Fruit fly (Drosophila melanogaster) whole organism, wandering third instar larva: ENCODE data around the gene Pli.

ENCODE experiments used
- CG32264 ChIP-seq: fragments of 200-800 bp; sonication (Bioruptor generic); optimal IDR thresholded peaks from 2 replicates; lab custom pipeline; 2016; ENCODE audit warnings: missing biosample characterization, missing genetic modification characterization
- CG9705 ChIP-seq: fragments of 200-800 bp; sonication (Bioruptor generic); optimal IDR thresholded peaks from 2 replicates; lab custom pipeline; 2018; ENCODE audit warnings: missing biosample characterization, mild to moderate bottlenecking, missing genetic modification characterization
- CrebA ChIP-seq: fragments of 200-800 bp; sonication (Bioruptor generic); optimal IDR thresholded peaks from 2 replicates; lab custom pipeline; 2016; ENCODE audit warnings: missing biosample characterization, mild to moderate bottlenecking, missing genetic modification characterization, borderline replicate concordance
- Dfd ChIP-seq: fragments of >200 bp; optimal IDR thresholded peaks from 2 replicates; lab custom pipeline; 2017; ENCODE audit warnings: missing biosample characterization, missing genetic modification characterization
- Dif ChIP-seq: fragments of 200-275, 200-300 bp; sonication (Bioruptor generic); optimal IDR thresholded peaks from 2 replicates; lab custom pipeline; 2018; ENCODE audit warnings: missing biosample characterization, missing genetic modification characterization; ENCODE audit not compliant: partially characterized antibody
- GATAd ChIP-seq: sonication (Bioruptor generic); optimal IDR thresholded peaks from 2 replicates; lab custom pipeline; 2016; ENCODE audit warnings: missing biosample characterization, missing genetic modification characterization
- HLH106 ChIP-seq: fragments of 200-800 bp; optimal IDR thresholded peaks from 3 replicates; lab custom pipeline; 2019; ENCODE audit warnings: missing biosample characterization, mild to moderate bottlenecking, missing genetic modification characterization, moderate library complexity
- Hnf4 ChIP-seq: fragments of 200-800 bp; sonication (Bioruptor generic); optimal IDR thresholded peaks from 2 replicates; lab custom pipeline; 2016; ENCODE audit warnings: missing biosample characterization, mild to moderate bottlenecking, missing genetic modification characterization
- Hr78 ChIP-seq: fragments of >200 bp; optimal IDR thresholded peaks from 2 replicates; lab custom pipeline; 2017; ENCODE audit warnings: missing biosample characterization, missing genetic modification characterization
- Hr83 ChIP-seq: fragments of 200-300 bp; sonication (Bioruptor generic); optimal IDR thresholded peaks from 2 replicates; lab custom pipeline; 2016; ENCODE audit warnings: missing biosample characterization, mild to moderate bottlenecking, missing genetic modification characterization, moderate library complexity; ENCODE audit not compliant: poor library complexity, severe bottlenecking
- Jra ChIP-seq: sonication (Bioruptor generic); optimal IDR thresholded peaks from 2 replicates; lab custom pipeline; 2016; ENCODE audit warnings: missing biosample characterization, missing genetic modification characterization
- Mio ChIP-seq: sonication (Bioruptor generic); optimal IDR thresholded peaks from 2 replicates; lab custom pipeline; 2016; ENCODE audit warnings: missing biosample characterization, missing genetic modification characterization
- Myc ChIP-seq: fragments of >200 bp; optimal IDR thresholded peaks from 2 replicates; lab custom pipeline; 2017
- N ChIP-seq: fragments of >200 bp; optimal IDR thresholded peaks from 2 replicates; lab custom pipeline; 2018; ENCODE audit warnings: missing biosample characterization, missing external identifiers, missing genetic modification characterization
- OdsH ChIP-seq: fragments of 200-800 bp; sonication (Bioruptor generic); optimal IDR thresholded peaks from 2 replicates; lab custom pipeline; 2016; ENCODE audit warnings: missing biosample characterization, mild to moderate bottlenecking, missing genetic modification characterization
- Rel ChIP-seq, 2 experiments: fragments of 200-800 bp; sonication (Bioruptor generic) in 1 of 2; optimal IDR thresholded peaks; 2 replicates in 1 of 2; 3 replicates in 1 of 2; lab custom pipeline; 2016 to 2019; ENCODE audit warnings: mild to moderate bottlenecking in 2 of 2, missing biosample characterization in 2 of 2, missing genetic modification characterization in 2 of 2, moderate library complexity in 1 of 2
- Vsx2 ChIP-seq: fragments of 200-300, 225-300 bp; sonication (Bioruptor generic); optimal IDR thresholded peaks from 2 replicates; lab custom pipeline; 2018; ENCODE audit warnings: missing biosample characterization, missing genetic modification characterization; ENCODE audit not compliant: partially characterized antibody
- br ChIP-seq: fragments of 200-800 bp; sonication (Bioruptor generic); optimal IDR thresholded peaks from 2 replicates; lab custom pipeline; 2016; ENCODE audit warnings: missing biosample characterization, missing genetic modification characterization
- brk ChIP-seq: fragments of 200-800 bp; sonication (Bioruptor generic); optimal IDR thresholded peaks from 2 replicates; lab custom pipeline; 2016; ENCODE audit warnings: missing biosample characterization, mild to moderate bottlenecking, missing genetic modification characterization
- dmrt93B ChIP-seq: fragments of 200-800 bp; sonication (Bioruptor generic); optimal IDR thresholded peaks from 2 replicates; lab custom pipeline; 2018; ENCODE audit warnings: missing biosample characterization, mild to moderate bottlenecking, missing genetic modification characterization
- dsf ChIP-seq: sonication (Bioruptor generic); optimal IDR thresholded peaks from 2 replicates; lab custom pipeline; 2016; ENCODE audit warnings: missing biosample characterization, missing genetic modification characterization, borderline replicate concordance
- foxo ChIP-seq, 2 experiments: fragments of 200-800 bp; sonication (Bioruptor generic); optimal IDR thresholded peaks; 2 replicates in 1 of 2; 3 replicates in 1 of 2; lab custom pipeline; 2016 to 2017; ENCODE audit warnings: missing biosample characterization in 2 of 2, missing genetic modification characterization in 2 of 2
- fru ChIP-seq: fragments of 200-800 bp; sonication (Bioruptor generic); optimal IDR thresholded peaks from 3 replicates; lab custom pipeline; 2016; ENCODE audit warnings: missing biosample characterization, mild to moderate bottlenecking, missing genetic modification characterization
- h ChIP-seq: fragments of 200-800 bp; sonication (Bioruptor generic); optimal IDR thresholded peaks from 3 replicates; lab custom pipeline; 2016; ENCODE audit warnings: missing biosample characterization, mild to moderate bottlenecking, missing genetic modification characterization
- jim ChIP-seq: fragments of 175-275, 200-325 bp; sonication (Bioruptor generic); optimal IDR thresholded peaks from 2 replicates; lab custom pipeline; 2016; ENCODE audit warnings: missing biosample characterization, mild to moderate bottlenecking, missing genetic modification characterization
- lola ChIP-seq: fragments of >200 bp; optimal IDR thresholded peaks from 2 replicates; lab custom pipeline; 2017; ENCODE audit warnings: missing biosample characterization, missing genetic modification characterization
- psq ChIP-seq: fragments of 200-800 bp; sonication (Bioruptor generic); optimal IDR thresholded peaks from 3 replicates; lab custom pipeline; 2017; ENCODE audit warnings: missing biosample characterization, mild to moderate bottlenecking, missing genetic modification characterization, moderate library complexity
- rgr ChIP-seq: fragments of 200-800 bp; sonication (Bioruptor generic); optimal IDR thresholded peaks from 3 replicates; lab custom pipeline; 2016; ENCODE audit warnings: missing biosample characterization, mild to moderate bottlenecking, missing genetic modification characterization
- sage ChIP-seq: fragments of 200-800 bp; sonication (Bioruptor generic); optimal IDR thresholded peaks from 2 replicates; lab custom pipeline; 2016; ENCODE audit warnings: missing biosample characterization, mild to moderate bottlenecking, missing genetic modification characterization
- usp ChIP-seq: fragments of >200 bp; optimal IDR thresholded peaks from 2 replicates; lab custom pipeline; 2017; ENCODE audit warnings: missing biosample characterization, missing genetic modification characterization
- woc ChIP-seq: sonication (Bioruptor generic); optimal IDR thresholded peaks from 2 replicates; lab custom pipeline; 2016; ENCODE audit warnings: missing biosample characterization, mild to moderate bottlenecking, missing genetic modification characterization

The Pli gene

DNA sequence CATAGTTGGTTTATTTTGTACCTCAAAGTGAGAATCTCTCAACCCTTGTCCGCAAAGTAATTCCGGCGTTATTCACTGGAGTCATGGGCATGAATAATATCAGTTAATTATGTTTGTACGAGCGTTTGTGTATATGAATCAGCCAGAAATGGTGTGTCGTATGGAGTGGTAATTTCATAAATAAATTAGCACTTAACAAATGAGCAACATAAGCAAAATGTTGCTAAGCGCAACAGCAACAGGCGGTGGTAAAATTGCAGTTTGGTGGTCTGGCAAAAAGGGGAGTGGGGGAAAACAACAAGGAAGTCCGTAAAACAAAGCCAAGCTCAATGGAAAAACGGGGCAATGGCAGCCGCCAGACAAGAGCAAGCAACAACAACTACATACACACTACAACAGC is 4.2 kb downstream of the Pli start:
- TF ChIP-seq Mio (no peak), CG9705 (no peak)

DNA sequence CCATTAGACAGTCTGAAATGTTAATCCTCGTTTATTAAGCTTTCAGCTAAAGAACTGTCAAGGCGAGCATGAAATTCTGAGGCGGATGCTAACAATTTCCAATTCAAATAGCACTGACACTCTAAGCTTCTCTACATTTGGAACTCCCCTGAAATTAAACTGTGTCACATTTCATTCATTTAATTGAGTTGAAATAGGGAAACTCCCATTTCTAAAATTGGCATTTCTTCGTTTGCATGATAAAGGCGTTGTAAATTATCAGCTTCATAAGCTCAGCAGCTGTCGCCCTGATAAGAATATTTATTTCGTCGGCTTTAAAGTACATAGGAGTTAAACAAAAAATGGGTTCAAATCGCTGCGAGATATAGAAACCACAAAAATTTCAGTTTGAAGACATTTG is 4.7 kb downstream of the Pli start:
- TF ChIP-seq Rel (GFP tag; optimal IDR thresholded peaks at IDR 0.05; lab: Kevin White, UChicago) (no peak), Rel (tag; optimal IDR thresholded peaks at IDR 0.05; lab: Kevin White, UChicago) (peak; percentile 99), dsf (GFP tag; lab: Kevin White, UChicago) (no peak)

DNA sequence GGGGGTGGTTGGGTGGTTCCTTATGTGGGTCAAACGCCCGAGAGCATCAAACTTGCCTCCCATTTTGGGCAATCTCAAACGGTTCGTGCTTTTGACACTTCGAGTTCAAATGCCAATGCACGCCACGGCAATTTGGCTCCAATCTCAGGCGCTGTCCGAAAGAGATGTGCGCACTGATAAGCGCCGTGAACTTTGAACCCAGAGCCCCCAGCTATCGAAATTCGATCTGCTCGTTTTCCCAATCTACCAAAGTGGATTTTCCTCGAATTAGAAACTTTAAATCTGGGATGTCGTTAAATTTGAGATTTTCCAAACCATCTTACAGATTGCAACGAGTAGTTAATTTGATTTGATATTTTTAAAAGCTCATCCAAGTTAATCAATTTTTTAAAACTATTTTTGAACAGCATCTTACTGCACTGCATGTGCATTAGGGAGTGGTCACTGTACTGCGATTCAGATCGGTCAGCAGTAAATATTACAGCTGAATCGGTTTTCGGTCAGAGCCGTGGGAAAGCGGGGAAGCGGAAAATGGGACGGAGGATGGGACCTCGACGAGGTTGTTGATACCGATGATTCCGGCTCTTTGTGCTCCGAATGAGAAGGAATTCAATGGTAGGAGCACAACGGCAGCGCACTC is 5.6 kb downstream of the Pli start:
- TF ChIP-seq fru (GFP tag; lab: Kevin White, UChicago) = peak; percentile 8
- TF ChIP-seq foxo (GFP tag; optimal IDR thresholded peaks at IDR 0.05; lab: Kevin White, UChicago) = no peak

DNA sequence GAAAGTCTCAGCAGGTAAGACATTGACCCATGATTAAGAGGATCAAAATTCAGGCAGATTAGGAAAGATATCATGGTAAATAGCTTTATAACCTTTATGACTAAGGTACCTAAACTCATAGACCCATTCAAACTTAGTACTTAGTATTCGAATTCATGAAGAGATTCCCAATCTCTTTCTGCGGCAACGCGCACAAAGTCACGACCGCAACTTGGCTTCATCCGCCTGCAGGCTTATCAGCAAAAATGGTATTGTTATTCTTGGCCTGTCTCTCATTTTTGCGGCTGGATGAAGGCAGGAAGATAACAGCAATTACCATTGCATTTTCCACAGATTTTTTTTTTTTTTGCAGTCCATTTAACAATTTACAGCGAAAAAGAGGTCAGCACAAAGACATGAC is 9.6 kb downstream of the Pli start:
- TF ChIP-seq GATAd (no peak), lola (GFP tag; lab: Kevin White, UChicago) (no peak), OdsH (no peak), Vsx2 (no peak), Myc (lab: Kevin White, UChicago) (no peak), HLH106 (tag; lab: Kevin White, UChicago) (no peak), dsf (GFP tag; lab: Kevin White, UChicago) (no peak), h (GFP tag; lab: Kevin White, UChicago) (no peak), dmrt93B (no peak), br (GFP tag; lab: Kevin White, UChicago) (no peak), sage (GFP tag; lab: Kevin White, UChicago) (no peak), Dfd (GFP tag; lab: Kevin White, UChicago) (no peak), jim (no peak), rgr (GFP tag; lab: Kevin White, UChicago) (no peak), Hnf4 (no peak), Hr83 (GFP tag; lab: Kevin White, UChicago) (no peak)

DNA sequence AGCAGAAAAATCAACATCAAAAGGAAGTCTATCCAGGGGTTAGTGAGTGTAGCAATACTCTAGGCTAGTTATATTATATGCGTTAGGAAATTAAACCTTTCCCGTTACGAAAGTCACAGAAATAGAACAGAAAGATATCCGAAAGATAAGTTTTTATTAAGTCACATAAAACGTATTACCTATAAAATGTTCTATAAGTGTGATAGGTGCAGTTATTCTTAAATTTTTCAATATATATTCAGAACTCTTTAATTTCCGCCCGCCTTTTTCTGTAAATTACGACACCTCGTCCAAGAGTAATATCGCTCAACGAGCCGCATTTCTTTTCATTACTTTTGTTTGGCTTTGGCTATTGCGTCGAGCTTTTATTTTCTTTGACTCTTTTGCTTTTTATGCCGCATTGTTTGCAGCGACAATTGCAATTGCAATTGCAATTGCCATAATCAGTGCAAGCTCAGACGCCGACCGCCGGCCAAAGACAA is 11.5 kb downstream of the Pli start:
- TF ChIP-seq N (GFP tag; lab: Kevin White, UChicago) (no peak), brk (GFP tag; lab: Kevin White, UChicago) (no peak), Hr83 (GFP tag; lab: Kevin White, UChicago) (no peak), OdsH (no peak), sage (GFP tag; lab: Kevin White, UChicago) (no peak), CG32264 (GFP tag; lab: Kevin White, UChicago) (no peak), br (GFP tag; lab: Kevin White, UChicago) (no peak), CG9705 (no peak), Hnf4 (no peak), foxo (GFP tag; optimal IDR thresholded peaks at IDR 0.05; lab: Kevin White, UChicago) (no peak), dmrt93B (no peak), psq (no peak), woc (no peak), usp (GFP tag; lab: Kevin White, UChicago) (no peak)

DNA sequence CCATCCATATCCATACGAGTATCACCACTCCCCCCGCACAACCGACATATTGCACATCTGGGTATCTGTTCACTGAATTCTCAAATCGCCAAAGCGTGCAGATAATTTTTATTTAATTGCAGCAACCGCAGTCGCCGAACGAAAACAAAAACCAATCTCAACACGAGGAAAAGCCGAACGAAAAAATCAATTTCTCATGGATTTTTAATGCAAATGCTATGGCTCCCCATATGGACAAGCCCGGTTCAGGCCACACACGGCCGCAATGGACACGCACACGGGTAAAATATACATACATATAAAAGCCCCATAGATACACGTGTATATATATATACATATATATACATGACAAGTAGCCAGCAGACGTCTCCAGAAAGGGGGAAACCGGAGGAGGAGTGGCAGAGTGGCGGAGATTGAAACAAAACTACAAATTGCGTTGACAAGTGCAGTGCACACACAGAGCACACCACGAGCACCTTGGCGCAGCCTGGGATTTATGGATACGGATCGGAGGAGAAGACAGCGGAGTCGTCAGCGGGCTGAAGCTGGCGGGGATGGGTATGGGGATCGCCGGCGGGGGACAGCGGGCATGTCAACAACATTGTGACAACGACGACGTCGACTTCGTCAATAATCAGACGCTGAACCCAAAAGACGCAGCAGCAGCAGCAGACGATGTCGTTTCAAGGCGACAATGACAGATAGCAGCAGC is 12.1 kb downstream of the Pli start:
- TF ChIP-seq Hr78 = no peak
- TF ChIP-seq rgr (GFP tag; lab: Kevin White, UChicago) = no peak
- no peak for TF ChIP-seq Dif (GFP tag; lab: Kevin White, UChicago)
- TF ChIP-seq foxo (GFP tag; optimal IDR thresholded peaks at IDR 0.05; lab: Kevin White, UChicago) = no peak
- no peak for TF ChIP-seq Rel (GFP tag; optimal IDR thresholded peaks at IDR 0.05; lab: Kevin White, UChicago)
- TF ChIP-seq Rel (tag; optimal IDR thresholded peaks at IDR 0.05; lab: Kevin White, UChicago) = peak; percentile 39
- TF ChIP-seq CrebA = no peak
- peak; percentile 22 for TF ChIP-seq OdsH
- no peak for TF ChIP-seq Hnf4
- TF ChIP-seq Jra (GFP tag; lab: Kevin White, UChicago) = no peak
